Worm (Caenorhabditis elegans) whole organism, L2 larva: ENCODE data around the gene fbxb-105.

Experiments used
- F13H6.1 ChIP-seq: sonication (generic microtip); optimal IDR thresholded peaks from 2 replicates; lab custom pipeline; 2016; ENCODE audit warnings: missing genetic modification characterization, missing compliant biosample characterization
- R02D3.7 ChIP-seq: fragments of 150-350 bp; optimal IDR thresholded peaks from 2 replicates; lab custom pipeline; 2014; ENCODE audit warnings: missing biosample characterization, missing genetic modification characterization
- Y55F3AM.14 ChIP-seq: fragments of 200-800 bp; sonication (Bioruptor generic); optimal IDR thresholded peaks from 2 replicates; lab custom pipeline; 2018; ENCODE audit warnings: mild to moderate bottlenecking, missing genetic modification characterization, missing compliant biosample characterization
- alr-1 ChIP-seq: fragments of 150-350 bp; optimal IDR thresholded peaks from 2 replicates; lab custom pipeline; 2014; ENCODE audit warnings: missing biosample characterization, missing genetic modification characterization
- aly-2 ChIP-seq: fragments of 150-350 bp; optimal IDR thresholded peaks from 2 replicates; lab custom pipeline; 2014; ENCODE audit warnings: missing biosample characterization, missing genetic modification characterization
- ceh-16 ChIP-seq: fragments of 150-350 bp; optimal IDR thresholded peaks from 2 replicates; lab custom pipeline; 2014; ENCODE audit warnings: missing biosample characterization, missing genetic modification characterization
- ceh-82 ChIP-seq: fragments of 150-350 bp; optimal IDR thresholded peaks from 2 replicates; lab custom pipeline; 2014; ENCODE audit warnings: missing biosample characterization, missing genetic modification characterization
- crh-2 ChIP-seq: sonication (generic microtip); optimal IDR thresholded peaks from 2 replicates; lab custom pipeline; 2017; ENCODE audit warnings: missing biosample characterization, missing genetic modification characterization
- dmd-4 ChIP-seq: sonication (generic microtip); optimal IDR thresholded peaks from 2 replicates; lab custom pipeline; 2017; ENCODE audit warnings: missing biosample characterization, missing genetic modification characterization
- fos-1 ChIP-seq: fragments of 150-350 bp; optimal IDR thresholded peaks from 2 replicates; lab custom pipeline; 2014; ENCODE audit warnings: missing biosample characterization, missing genetic modification characterization
- lin-13 ChIP-seq: fragments of 150-350 bp; optimal IDR thresholded peaks from 2 replicates; lab custom pipeline; 2014; ENCODE audit warnings: missing biosample characterization, missing genetic modification reagents, missing genetic modification characterization
- lsy-2 ChIP-seq, 2 experiments: fragments of 150-350 bp in 1 of 2; sonication (generic microtip) in 1 of 2; optimal IDR thresholded peaks; 2 replicates each; lab custom pipeline; 2014 to 2017; ENCODE audit warnings: missing biosample characterization in 2 of 2, missing genetic modification characterization in 2 of 2
- mbf-1 ChIP-seq: sonication (generic microtip); optimal IDR thresholded peaks from 2 replicates; lab custom pipeline; 2017; ENCODE audit warnings: missing biosample characterization, missing genetic modification characterization
- mdl-1 ChIP-seq, 2 experiments: fragments of 150-350 bp in 1 of 2; sonication (generic microtip) in 1 of 2; optimal IDR thresholded peaks; 2 replicates each; lab custom pipeline; 2017; ENCODE audit warnings: missing biosample characterization in 2 of 2, missing genetic modification characterization in 2 of 2
- nhr-10 ChIP-seq: sonication (generic microtip); optimal IDR thresholded peaks from 2 replicates; lab custom pipeline; 2017; ENCODE audit warnings: missing biosample characterization, missing genetic modification characterization
- nhr-11 ChIP-seq: fragments of 150-350 bp; optimal IDR thresholded peaks from 2 replicates; lab custom pipeline; 2014; ENCODE audit warnings: missing biosample characterization, missing genetic modification characterization
- nhr-12 ChIP-seq: fragments of 150-350 bp; optimal IDR thresholded peaks from 2 replicates; lab custom pipeline; 2014; ENCODE audit warnings: missing biosample characterization, missing genetic modification characterization
- nhr-21 ChIP-seq: fragments of 150-350 bp; optimal IDR thresholded peaks from 2 replicates; lab custom pipeline; 2014; ENCODE audit warnings: missing biosample characterization, missing genetic modification characterization
- nhr-25 ChIP-seq: fragments of 150-350 bp; sonication (generic microtip); optimal IDR thresholded peaks from 3 replicates; lab custom pipeline; 2014; ENCODE audit warnings: missing biosample characterization, missing genetic modification characterization
- nhr-6 ChIP-seq: fragments of 150-350 bp; optimal IDR thresholded peaks from 2 replicates; lab custom pipeline; 2014; ENCODE audit warnings: missing biosample characterization, missing genetic modification characterization
- nhr-77 ChIP-seq: fragments of 150-350 bp; optimal IDR thresholded peaks from 2 replicates; lab custom pipeline; 2014; ENCODE audit warnings: missing biosample characterization, missing genetic modification characterization
- peb-1 ChIP-seq: fragments of 150-350 bp; optimal IDR thresholded peaks from 2 replicates; lab custom pipeline; 2014; ENCODE audit warnings: missing biosample characterization, missing genetic modification characterization
- sem-4 ChIP-seq: fragments of 150-350 bp; optimal IDR thresholded peaks from 2 replicates; lab custom pipeline; 2014; ENCODE audit warnings: missing biosample characterization, missing genetic modification reagents, missing genetic modification characterization
- sma-3 ChIP-seq: sonication (generic microtip); optimal IDR thresholded peaks from 2 replicates; lab custom pipeline; 2016; ENCODE audit warnings: missing genetic modification reagents, missing genetic modification characterization, missing compliant biosample characterization
- sma-9 ChIP-seq, 2 experiments: fragments of 150-350 bp in 1 of 2; sonication (generic microtip) in 1 of 2; optimal IDR thresholded peaks; 2 replicates each; lab custom pipeline; 2014 to 2016; ENCODE audit warnings: missing genetic modification characterization in 2 of 2, mild to moderate bottlenecking in 1 of 2, missing biosample characterization in 1 of 2, missing compliant biosample characterization in 1 of 2, missing genetic modification reagents in 1 of 2, moderate library complexity in 1 of 2
- snpc-4 ChIP-seq: fragments of 150-350 bp; optimal IDR thresholded peaks from 2 replicates; lab custom pipeline; 2014; ENCODE audit warnings: missing biosample characterization, missing genetic modification characterization
- unc-39 ChIP-seq: fragments of 150-350 bp; optimal IDR thresholded peaks from 2 replicates; lab custom pipeline; 2014; ENCODE audit warnings: missing biosample characterization, missing genetic modification characterization
- unc-55 ChIP-seq: fragments of 150-350 bp; sonication (generic microtip); optimal IDR thresholded peaks from 3 replicates; lab custom pipeline; 2014; ENCODE audit warnings: missing biosample characterization, missing genetic modification reagents, missing genetic modification characterization
- unc-62 ChIP-seq: fragments of 150-350 bp; optimal IDR thresholded peaks from 2 replicates; lab custom pipeline; 2014; ENCODE audit warnings: missing biosample characterization, missing genetic modification reagents, missing genetic modification characterization
- zag-1 ChIP-seq: fragments of 150-350 bp; optimal IDR thresholded peaks from 2 replicates; lab custom pipeline; 2014; ENCODE audit warnings: missing biosample characterization, missing genetic modification characterization
- ztf-1 ChIP-seq: fragments of 200-800 bp; sonication (Bioruptor generic); conservative IDR thresholded peaks from 2 replicates; pipeline ENCODE4 v1.3.6; 2022; ENCODE audit warnings: missing genetic modification characterization, missing compliant biosample characterization
- ztf-11 ChIP-seq: sonication (generic microtip); optimal IDR thresholded peaks from 2 replicates; lab custom pipeline; 2017; ENCODE audit warnings: missing biosample characterization, missing genetic modification characterization
- ztf-4 ChIP-seq: fragments of 150-350 bp; optimal IDR thresholded peaks from 2 replicates; lab custom pipeline; 2014; ENCODE audit warnings: missing biosample characterization, missing genetic modification characterization

The fbxb-105 gene

ce11 chrII:2797951-2798350 lies 27.3 kb upstream of the fbxb-105 start:
- TF ChIP-seq snpc-4 (no peak), Y55F3AM.14 (GFP tag; lab: Kevin White, UChicago) (no peak), mdl-1 (tag; optimal IDR thresholded peaks at IDR 0.05; lab: Kevin White, UChicago) (no peak), crh-2 (no peak), ceh-16 (tag; lab: Kevin White, UChicago) (no peak), ztf-11 (tag; lab: Kevin White, UChicago) (no peak), peb-1 (tag; lab: Kevin White, UChicago) (no peak), alr-1 (tag; lab: Kevin White, UChicago) (no peak), nhr-6 (no peak), nhr-11 (tag; lab: Kevin White, UChicago) (no peak), sem-4 (tag; lab: Kevin White, UChicago) (no peak), fos-1 (no peak), sma-3 (no peak), aly-2 (tag; lab: Kevin White, UChicago) (no peak)
- TF ChIP-seq, all 48 proteins: peak for 0

- no peak for TF ChIP-seq nhr-10 (tag; lab: Kevin White, UChicago)
- no peak for TF ChIP-seq zag-1
- TF ChIP-seq nhr-21: no peak
- no peak for TF ChIP-seq R02D3.7 (tag; lab: Kevin White, UChicago)
- no peak for TF ChIP-seq unc-62 (GFP tag; lab: Kevin White, UChicago)
- no peak for TF ChIP-seq ztf-1 (GFP tag; lab: Robert Waterston, UW)
- TF ChIP-seq sma-3: no peak
- TF ChIP-seq sma-9 (GFP tag; optimal IDR thresholded peaks at IDR 0.05; lab: Kevin White, UChicago): no peak
- TF ChIP-seq sma-9 (tag; optimal IDR thresholded peaks at IDR 0.05; lab: Kevin White, UChicago): no peak
- no peak for TF ChIP-seq aly-2 (tag; lab: Kevin White, UChicago)
- no peak for TF ChIP-seq unc-39 (tag; lab: Kevin White, UChicago)
- TF ChIP-seq dmd-4 (tag; lab: Kevin White, UChicago): no peak
- no peak for TF ChIP-seq mdl-1 (tag; optimal IDR thresholded peaks at IDR 0.05; lab: Kevin White, UChicago)
- TF ChIP-seq ztf-11 (tag; lab: Kevin White, UChicago): no peak
- no peak for TF ChIP-seq nhr-12 (tag; lab: Kevin White, UChicago)
- TF ChIP-seq unc-55: no peak
- TF ChIP-seq ztf-4 (tag; lab: Kevin White, UChicago): no peak
- no peak for TF ChIP-seq crh-2
- TF ChIP-seq fos-1: no peak
Observed at ce11 chrII:2796431-2796830, 25.7 kb upstream of the fbxb-105 start.

DNA sequence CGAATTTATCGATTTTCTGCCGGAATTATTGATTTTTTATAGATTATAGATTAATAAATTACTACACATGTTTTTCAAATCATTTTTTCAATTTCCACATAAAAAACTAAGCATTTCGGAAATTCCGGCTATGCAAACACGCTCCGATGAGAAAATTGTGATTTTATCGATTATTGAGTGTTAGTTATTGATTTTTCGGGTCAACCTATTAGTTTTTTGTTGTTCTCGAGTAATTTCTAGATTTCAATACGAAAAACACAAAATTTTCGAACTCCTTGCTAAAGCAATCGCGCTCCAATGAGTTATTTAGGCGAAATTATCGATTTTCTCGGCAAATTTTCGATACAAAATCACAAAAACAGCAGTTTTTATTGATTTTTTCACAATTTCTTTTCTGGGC lies 24.7 kb upstream of the fbxb-105 start:
- no peak for TF ChIP-seq fos-1
- TF ChIP-seq dmd-4 (tag; lab: Kevin White, UChicago): no peak

- no peak for TF ChIP-seq zag-1
- TF ChIP-seq ceh-82: no peak
- no peak for TF ChIP-seq mdl-1 (tag; optimal IDR thresholded peaks at IDR 0.05; lab: Kevin White, UChicago)
- TF ChIP-seq snpc-4: no peak
- no peak for TF ChIP-seq mbf-1
- TF ChIP-seq sma-3: no peak
- TF ChIP-seq Y55F3AM.14 (GFP tag; lab: Kevin White, UChicago): no peak
- TF ChIP-seq nhr-12 (tag; lab: Kevin White, UChicago): no peak
- TF ChIP-seq nhr-21: no peak
- no peak for TF ChIP-seq aly-2 (tag; lab: Kevin White, UChicago)
- TF ChIP-seq unc-62 (GFP tag; lab: Kevin White, UChicago): no peak
- TF ChIP-seq nhr-6: no peak
- no peak for TF ChIP-seq nhr-77 (tag; lab: Kevin White, UChicago)
- no peak for TF ChIP-seq alr-1 (tag; lab: Kevin White, UChicago)
Observed at ce11 chrII:2791693-2792092, 21.0 kb upstream of the fbxb-105 start.

ce11 chrII:2787849-2788248 lies 17.2 kb upstream of the fbxb-105 start:
- TF ChIP-seq lin-13 (GFP tag; lab: Kevin White, UChicago) (no peak), F13H6.1 (tag; lab: Kevin White, UChicago) (no peak), Y55F3AM.14 (GFP tag; lab: Kevin White, UChicago) (no peak), nhr-25 (no peak), snpc-4 (no peak), nhr-6 (no peak), ztf-1 (GFP tag; lab: Robert Waterston, UW) (no peak), unc-55 (no peak), lsy-2 (tag; optimal IDR thresholded peaks at IDR 0.05; lab: Kevin White, UChicago) (no peak), unc-62 (GFP tag; lab: Kevin White, UChicago) (no peak)
